Fruit fly (Drosophila melanogaster) whole organism, wandering third instar larva: ENCODE data around the gene alpha-Est5.

Experiments
- CG32264 ChIP-seq: fragments of 200-800 bp; sonication (Bioruptor generic); optimal IDR thresholded peaks from 2 replicates; lab custom pipeline; 2016; ENCODE audit warnings: missing biosample characterization, missing genetic modification characterization
- lola ChIP-seq: fragments of >200 bp; optimal IDR thresholded peaks from 2 replicates; lab custom pipeline; 2017; ENCODE audit warnings: missing biosample characterization, missing genetic modification characterization

dm6 chr3R:7538435-7538834, 2.2 kb upstream of the alpha-Est5 start, which contains the start of gene alpha-Est4:
- TF ChIP-seq lola (GFP tag; lab: Kevin White, UChicago) (no peak), CG32264 (GFP tag; lab: Kevin White, UChicago) (no peak)
